Worm (Caenorhabditis elegans): Measurements from ENCODE around the gene Y54G2A.45.
A peak's percentile ranks its signal among the peaks of the same experiment; 100 is the strongest.

Y54G2A.45 gene

DNA sequence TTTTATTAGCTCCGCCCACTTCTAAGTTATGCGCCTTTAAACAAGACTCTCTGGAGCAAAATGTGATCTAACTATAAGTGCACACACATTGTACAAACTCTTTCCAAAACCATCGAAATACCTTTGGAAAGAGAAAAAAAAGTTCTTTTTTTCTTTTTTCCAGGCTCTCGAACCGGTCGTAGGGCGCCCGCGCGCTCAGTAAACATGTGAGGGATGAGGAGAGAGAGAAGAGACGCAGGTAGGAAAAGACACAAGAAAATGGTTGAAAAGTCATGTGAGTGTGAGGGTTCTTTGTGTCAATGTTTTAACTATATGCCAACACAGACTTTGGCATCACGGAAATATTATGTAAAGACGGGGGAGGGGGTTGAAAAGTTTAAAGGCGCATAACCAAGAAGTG, 31.2 kb upstream of the Y54G2A.45 start (continued):
- TF ChIP-seq madf-3 (GFP tag; IDR thresholded peaks at IDR 0.05) (0 out of 2 replicates have a peak, but pooled peaks have one; percentile 56), ccch-3 (GFP tag; optimal IDR thresholded peaks at IDR 0.05) (no peak), let-526 (GFP tag; IDR thresholded peaks at IDR 0.05) (peak; percentile 85; the same call in 1 of the 2 replicates), ceh-27 (GFP tag; optimal IDR thresholded peaks at IDR 0.05) (peak; percentile 62), lin-35 (GFP tag; optimal IDR thresholded peaks at IDR 0.05) (peak in 1 of 3 experiments; percentile 28), zfh-2 (GFP tag; conservative IDR thresholded peaks at IDR 0.05) (peak; percentile 60; the same call in 1 of the 2 replicates), lin-54 (GFP tag; optimal IDR thresholded peaks at IDR 0.05) (peak; percentile 41), F23B12.7 (tag; optimal IDR thresholded peaks at IDR 0.05; ENCODE audit: insufficient read depth) (peak; percentile 42), sptf-2 (GFP tag; optimal IDR thresholded peaks at IDR 0.05) (no peak), aptf-2 (GFP tag; conservative IDR thresholded peaks at IDR 0.05) (no peak), let-607 (tag; optimal IDR thresholded peaks at IDR 0.05) (peak in 1 of 2 experiments; percentile 25), ztf-3 (GFP tag; optimal IDR thresholded peaks at IDR 0.05) (no peak), C17E4.6 (GFP tag; IDR thresholded peaks at IDR 0.05) (no peak), nhr-120 (GFP tag; IDR thresholded peaks at IDR 0.05) (no peak), bed-1 (GFP tag; IDR thresholded peaks at IDR 0.05) (no peak), lin-40 (tag; optimal IDR thresholded peaks at IDR 0.05) (peak; percentile 78), F37B4.10 (GFP tag; IDR thresholded peaks at IDR 0.05) (no peak), attf-6 (GFP tag; IDR thresholded peaks at IDR 0.05) (no peak), snpc-1.3 (tag; optimal IDR thresholded peaks at IDR 0.05; ENCODE audit: insufficient read depth) (no peak), gei-17 (GFP tag; optimal IDR thresholded peaks at IDR 0.05) (peak; percentile 6), hmg-1.2 (GFP tag; IDR thresholded peaks at IDR 0.05) (peak; percentile 76), madf-6 (GFP tag; IDR thresholded peaks at IDR 0.05) (no peak), mxl-1 (tag; optimal IDR thresholded peaks at IDR 0.05) (no peak), T07F8.4 (tag; optimal IDR thresholded peaks at IDR 0.05) (no peak), pha-4 (tag; optimal IDR thresholded peaks at IDR 0.05) (peak; percentile 79), egl-44 (GFP tag; IDR thresholded peaks at IDR 0.05) (no peak), F55B11.4 (tag; optimal IDR thresholded peaks at IDR 0.05; ENCODE audit: borderline replicate concordance, insufficient read depth) (no peak), tbp1 (GFP tag; optimal IDR thresholded peaks at IDR 0.05) (peak; percentile 45), F57C9.4 (tag; optimal IDR thresholded peaks at IDR 0.05) (no peak), nhr-80 (tag; optimal IDR thresholded peaks at IDR 0.05) (peak; percentile 26), ceh-91 (GFP tag; IDR thresholded peaks at IDR 0.05) (no peak), somi-1 (GFP tag; optimal IDR thresholded peaks at IDR 0.05) (peak; percentile 20), sdz-38 (tag; optimal IDR thresholded peaks at IDR 0.05) (no peak), lir-1 (GFP tag; conservative IDR thresholded peaks at IDR 0.05) (no peak), C06A6.2 (GFP tag; conservative IDR thresholded peaks at IDR 0.05) (peak; percentile 78; the same call in 1 of the 2 replicates), attf-5 (GFP tag; optimal IDR thresholded peaks at IDR 0.05) (peak; percentile 65), pbrm-1 (GFP tag; IDR thresholded peaks at IDR 0.05) (peak; percentile 72), rec-8 (tag; optimal IDR thresholded peaks at IDR 0.05) (no peak), madf-10 (tag; optimal IDR thresholded peaks at IDR 0.05) (peak; percentile 17), F22D6.2 (tag; optimal IDR thresholded peaks at IDR 0.05) (no peak)
